Worm (Caenorhabditis elegans): ENCODE results near the gene rnp-9.

Gene rnp-9

DNA sequence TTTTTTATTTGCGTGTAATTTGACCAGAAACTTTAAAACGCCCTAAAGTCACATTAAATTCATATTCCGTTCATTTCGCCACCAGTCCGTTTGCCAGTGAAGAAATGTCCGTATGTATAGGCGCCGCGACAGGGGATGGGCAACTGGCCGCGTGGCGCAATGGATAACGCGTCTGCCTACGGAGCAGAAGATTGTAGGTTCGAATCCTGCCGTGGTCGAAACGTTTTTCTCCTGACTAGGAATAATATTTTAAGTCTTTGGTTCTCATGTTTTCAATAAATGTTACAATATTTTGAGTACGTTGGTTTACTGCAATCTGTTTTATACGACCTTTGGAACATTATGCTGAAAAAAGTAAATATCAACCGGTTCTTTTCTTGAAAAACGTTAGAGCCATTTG, 22.1 kb upstream of the rnp-9 start (continued):
- TF ChIP-seq F37B4.10 (GFP tag; IDR thresholded peaks at IDR 0.05), result no peak
- TF ChIP-seq egrh-3 (GFP tag; IDR thresholded peaks at IDR 0.05), result no peak
- peak; percentile 42; the same call in 1 of the 2 replicates for TF ChIP-seq zfh-2 (GFP tag; conservative IDR thresholded peaks at IDR 0.05)
- TF ChIP-seq tbx-9 (tag; optimal IDR thresholded peaks at IDR 0.05; ENCODE audit: borderline replicate concordance), result no peak
- TF ChIP-seq F23B12.7 (tag; optimal IDR thresholded peaks at IDR 0.05; ENCODE audit: insufficient read depth), result peak; percentile 1
- TF ChIP-seq bed-1 (GFP tag; IDR thresholded peaks at IDR 0.05), result peak; percentile 93; the same call in 1 of the 2 replicates
- peak; percentile 60 for TF ChIP-seq ztf-18 (tag; optimal IDR thresholded peaks at IDR 0.05)
- peak; percentile 28 for TF ChIP-seq ztf-26 (tag; optimal IDR thresholded peaks at IDR 0.05)
- TF ChIP-seq Y67H2A.10 (GFP tag; conservative IDR thresholded peaks at IDR 0.05), result no peak
- TF ChIP-seq ZK185.1 (tag; optimal IDR thresholded peaks at IDR 0.05; ENCODE audit: poor library complexity, severe bottlenecking), result peak; percentile 55
- TF ChIP-seq C06A6.2 (GFP tag; conservative IDR thresholded peaks at IDR 0.05), result 0 out of 2 replicates have a peak, but pooled peaks have one; percentile 29
- no peak for TF ChIP-seq ccch-3 (GFP tag; optimal IDR thresholded peaks at IDR 0.05)
- peak; percentile 68 to 88 for TF ChIP-seq rec-8 (tag; optimal IDR thresholded peaks at IDR 0.05)
- TF ChIP-seq snpc-1.3 (tag; optimal IDR thresholded peaks at IDR 0.05; ENCODE audit: insufficient read depth), result peak; percentile 73
- TF ChIP-seq repo-1 (tag; optimal IDR thresholded peaks at IDR 0.05), result peak; percentile 84
- TF ChIP-seq hsf-1 (GFP tag; IDR thresholded peaks at IDR 0.05), result no peak
- TF ChIP-seq ets-4 (GFP tag; optimal IDR thresholded peaks at IDR 0.05), result no peak
- TF ChIP-seq madf-6 (GFP tag; IDR thresholded peaks at IDR 0.05), result no peak; the same call in 1 of the 2 replicates
- peak; percentile 70 for TF ChIP-seq nhr-179 (tag; optimal IDR thresholded peaks at IDR 0.05)
- peak; percentile 55 for TF ChIP-seq lin-54 (GFP tag; optimal IDR thresholded peaks at IDR 0.05)
- no peak for TF ChIP-seq lir-1 (GFP tag; conservative IDR thresholded peaks at IDR 0.05)
- TF ChIP-seq lin-35 (GFP tag; optimal IDR thresholded peaks at IDR 0.05), result peak in 1 of 3 experiments; percentile 4
- TF ChIP-seq gei-17 (GFP tag; optimal IDR thresholded peaks at IDR 0.05), result peak; percentile 55
- 0 out of 2 replicates have a peak, but pooled peaks have one; percentile 38 for TF ChIP-seq aptf-3 (GFP tag; IDR thresholded peaks at IDR 0.05)
- TF ChIP-seq zim-3 (tag; optimal IDR thresholded peaks at IDR 0.05), result peak; percentile 51
- TF ChIP-seq F52B5.7 (tag; optimal IDR thresholded peaks at IDR 0.05), result peak; percentile 63
- no peak for TF ChIP-seq mel-28 (tag; optimal IDR thresholded peaks at IDR 0.05; ENCODE audit: borderline replicate concordance)
- TF ChIP-seq B0035.1 (tag; optimal IDR thresholded peaks at IDR 0.05), result no peak
- TF ChIP-seq hlh-12 (tag; optimal IDR thresholded peaks at IDR 0.05), result peak; percentile 57

DNA sequence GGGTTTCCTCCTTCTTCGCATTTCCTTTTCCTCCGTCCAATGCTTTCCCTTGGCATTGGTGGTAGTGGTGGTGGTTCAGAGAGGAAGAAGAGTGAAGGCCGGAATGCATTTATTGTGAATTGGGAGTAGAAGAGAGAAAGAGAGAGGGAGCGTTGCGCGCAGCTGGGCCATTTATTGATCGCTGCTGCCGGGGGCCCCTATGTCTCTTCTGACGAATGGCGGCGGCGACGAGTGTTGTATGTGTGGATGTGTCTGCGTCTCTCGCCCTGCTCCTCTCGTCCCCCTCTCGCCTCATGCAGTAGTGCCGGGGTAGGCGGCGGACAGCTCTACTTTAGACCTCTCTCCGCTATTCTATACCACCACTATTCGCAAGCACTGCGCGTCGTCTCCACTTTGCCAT, 20.5 kb upstream of the rnp-9 start, which contains the start of gene unc-115:
unc-115 (plus strand) TSS at position 301 of the 400 bp plus-strand sequence.
- TF ChIP-seq zim-3 (tag; optimal IDR thresholded peaks at IDR 0.05) (no peak), bed-2 (GFP tag; IDR thresholded peaks at IDR 0.05) (no peak), hrde-1 (tag; optimal IDR thresholded peaks at IDR 0.05; ENCODE audit: borderline replicate concordance) (no peak), ztf-26 (tag; optimal IDR thresholded peaks at IDR 0.05) (peak; percentile 46), sea-2 (GFP tag; IDR thresholded peaks at IDR 0.05) (no peak), rpc-1 (optimal IDR thresholded peaks at IDR 0.05) (no peak), rpc-1 (tag; optimal IDR thresholded peaks at IDR 0.05) (no peak), ceh-27 (GFP tag; optimal IDR thresholded peaks at IDR 0.05) (peak; percentile 84), ceh-58 (GFP tag; IDR thresholded peaks at IDR 0.05) (no peak), egrh-3 (GFP tag; IDR thresholded peaks at IDR 0.05) (peak; percentile 81), F57C9.4 (tag; optimal IDR thresholded peaks at IDR 0.05) (no peak), F57A8.1 (GFP tag; optimal IDR thresholded peaks at IDR 0.05) (no peak), lsl-1 (GFP tag; optimal IDR thresholded peaks at IDR 0.05) (no peak), let-607 (tag; optimal IDR thresholded peaks at IDR 0.05) (peak in 1 of 2 experiments; percentile 25), ceh-100 (GFP tag; IDR thresholded peaks at IDR 0.05) (no peak), ceh-79 (tag; optimal IDR thresholded peaks at IDR 0.05) (no peak), C06A6.2 (GFP tag; conservative IDR thresholded peaks at IDR 0.05) (no peak; the same call in 1 of the 2 replicates), madf-6 (GFP tag; IDR thresholded peaks at IDR 0.05) (no peak), dpff-1 (tag; optimal IDR thresholded peaks at IDR 0.05) (no peak), rcor-1 (GFP tag; IDR thresholded peaks at IDR 0.05) (peak; percentile 65), ets-4 (GFP tag; optimal IDR thresholded peaks at IDR 0.05) (peak; percentile 50), aptf-3 (GFP tag; IDR thresholded peaks at IDR 0.05) (no peak), ekl-4 (GFP tag; IDR thresholded peaks at IDR 0.05) (peak; percentile 72), die-1 (tag; optimal IDR thresholded peaks at IDR 0.05) (peak; percentile 61), snpc-1.1 (tag; optimal IDR thresholded peaks at IDR 0.05; ENCODE audit: insufficient read depth) (no peak)
